Fruit fly (Drosophila melanogaster): ENCODE results near the gene CG4872.

- no peak for TF ChIP-seq CG8478 (optimal IDR thresholded peaks at IDR 0.05)
- TF ChIP-seq CTCF (optimal IDR thresholded peaks at IDR 0.05) = no peak
Measured at dm6 chrX:16836805-16837333, 44.3 kb upstream of the CG4872 start.

Data from S2 (cell line).